Worm (Caenorhabditis elegans) whole organism, early embryonic: Measurements from ENCODE around the gene C14C6.8.

ENCODE experiments used
- B0310.2 ChIP-seq: sonication (generic microtip); optimal IDR thresholded peaks from 2 replicates; lab custom pipeline; 2016; ENCODE audit warnings: mild to moderate bottlenecking, missing genetic modification characterization, missing compliant biosample characterization
- F13C5.2 ChIP-seq: sonication (generic microtip); optimal IDR thresholded peaks from 2 replicates; lab custom pipeline; 2017; ENCODE audit warnings: mild to moderate bottlenecking, missing genetic modification characterization, inconsistent platforms, missing compliant biosample characterization
- aly-1 ChIP-seq: sonication (generic microtip); optimal IDR thresholded peaks from 2 replicates; lab custom pipeline; 2016; ENCODE audit warnings: missing genetic modification characterization, missing compliant biosample characterization
- ama-1 ChIP-seq: fragments of 150-350 bp; optimal IDR thresholded peaks from 2 replicates; lab custom pipeline; 2014
- ceh-13 ChIP-seq: fragments of 200-800 bp; sonication (Bioruptor generic); optimal IDR thresholded peaks from 2 replicates; lab custom pipeline; 2018; ENCODE audit warnings: mild to moderate bottlenecking, missing genetic modification characterization, missing compliant biosample characterization
- ceh-36 ChIP-seq: sonication (generic microtip); optimal IDR thresholded peaks from 2 replicates; lab custom pipeline; 2016; ENCODE audit warnings: missing genetic modification characterization, inconsistent platforms, missing compliant biosample characterization
- ets-7 ChIP-seq: sonication (generic microtip); optimal IDR thresholded peaks from 2 replicates; lab custom pipeline; 2016; ENCODE audit warnings: missing genotype, missing genetic modification characterization, missing compliant biosample characterization
- flt-1 ChIP-seq: fragments of 200-800 bp; sonication (Bioruptor generic); IDR thresholded peaks from 2 replicates; pipeline ENCODE4 v1.3.6; 2022; ENCODE audit warnings: missing genetic modification characterization, missing compliant biosample characterization
- hmbx-1 ChIP-seq: sonication (generic microtip); optimal IDR thresholded peaks from 2 replicates; lab custom pipeline; 2016; ENCODE audit warnings: mild to moderate bottlenecking, missing genetic modification characterization, missing compliant biosample characterization
- hmg-4 ChIP-seq: fragments of 200-800 bp; sonication (Bioruptor generic); optimal IDR thresholded peaks from 2 replicates; lab custom pipeline; 2018; ENCODE audit warnings: mild to moderate bottlenecking, missing genetic modification characterization, missing compliant biosample characterization
- hnd-1 ChIP-seq: sonication (generic microtip); optimal IDR thresholded peaks from 2 replicates; lab custom pipeline; 2016; ENCODE audit warnings: missing genetic modification characterization, missing compliant biosample characterization
- pes-1 ChIP-seq: fragments of 200-800 bp; sonication (Bioruptor generic); IDR thresholded peaks from 2 replicates; pipeline ENCODE4 v1.3.6; 2022; ENCODE audit warnings: missing genetic modification reagents, missing genetic modification characterization, missing compliant biosample characterization
- scrt-1 ChIP-seq: fragments of 200-800 bp; sonication (Bioruptor generic); IDR thresholded peaks from 2 replicates; pipeline ENCODE4 v1.3.6; 2022; ENCODE audit warnings: missing genetic modification characterization, missing compliant biosample characterization
- sea-1 ChIP-seq: fragments of 200-800 bp; sonication (Bioruptor generic); conservative IDR thresholded peaks from 2 replicates; pipeline ENCODE4 v1.3.6; 2022; ENCODE audit warnings: missing genetic modification characterization, missing compliant biosample characterization
- tbx-11 ChIP-seq: fragments of 200-800 bp; sonication (Bioruptor generic); IDR thresholded peaks from 2 replicates; pipeline ENCODE4 v1.3.6; 2022; ENCODE audit warnings: missing genetic modification characterization, missing compliant biosample characterization
- tbx-37 ChIP-seq: fragments of 200-800 bp; sonication (Bioruptor generic); conservative IDR thresholded peaks from 2 replicates; pipeline ENCODE4 v1.3.6; 2022; ENCODE audit warnings: missing genetic modification reagents, missing genetic modification characterization, missing compliant biosample characterization
- tra-4 ChIP-seq: sonication (generic microtip); optimal IDR thresholded peaks from 2 replicates; lab custom pipeline; 2017; ENCODE audit warnings: missing genetic modification characterization, missing compliant biosample characterization

The C14C6.8 gene

ce11 chrV:590182-590581, 37.2 kb upstream of the C14C6.8 start, which contains the start of gene ZK488.6:
Gene ZK488.6, plus strand, starts transcription at chrV:590482.
- TF ChIP-seq sea-1 (GFP tag; lab: Robert Waterston, UW) (no peak), ceh-36 (tag; lab: Kevin White, UChicago) (no peak), tbx-37 (GFP tag; lab: Robert Waterston, UW) (no peak), tbx-11 (no peak), B0310.2 (tag; lab: Kevin White, UChicago) (no peak), hmg-4 (GFP tag; lab: Kevin White, UChicago) (no peak), aly-1 (tag; lab: Kevin White, UChicago) (no peak), flt-1 (GFP tag; lab: Robert Waterston, UW) (no peak), ets-7 (tag; lab: Kevin White, UChicago) (no peak), scrt-1 (GFP tag; lab: Robert Waterston, UW) (no peak), pes-1 (GFP tag; lab: Robert Waterston, UW) (no peak), F13C5.2 (no peak), ama-1 (lab: Kevin White, UChicago) (no peak), hmbx-1 (tag; lab: Kevin White, UChicago) (no peak)

DNA sequence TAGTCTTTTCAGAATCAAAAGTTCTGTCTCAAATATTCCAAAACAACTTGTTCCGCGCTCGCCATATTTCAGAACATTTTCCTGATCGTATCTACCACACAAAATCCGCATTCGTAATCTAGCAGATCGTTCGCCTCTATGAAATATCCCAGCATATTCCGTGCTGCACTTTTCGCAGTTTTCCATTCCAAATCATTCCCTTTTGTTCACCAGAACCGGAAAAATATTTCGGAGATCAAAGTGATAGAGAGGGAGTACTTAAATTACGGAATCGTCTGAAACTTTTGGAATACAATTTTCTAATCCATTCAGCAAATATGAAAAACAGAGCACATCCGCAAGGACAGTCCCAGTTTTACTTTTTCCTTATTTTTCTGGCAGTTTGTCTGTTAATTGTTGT, 34.9 kb upstream of the C14C6.8 start, which contains the start of gene K06H6.1:
TSS of gene K06H6.1 (plus strand) at position 301 of the 400 bp plus-strand sequence.
- TF ChIP-seq tra-4 (tag; lab: Kevin White, UChicago), result no peak
- no peak for TF ChIP-seq pes-1 (GFP tag; lab: Robert Waterston, UW)
- no peak for TF ChIP-seq F13C5.2
- TF ChIP-seq aly-1 (tag; lab: Kevin White, UChicago), result no peak
- no peak for TF ChIP-seq scrt-1 (GFP tag; lab: Robert Waterston, UW)
- no peak for TF ChIP-seq ceh-36 (tag; lab: Kevin White, UChicago)
- TF ChIP-seq tbx-11, result no peak

- TF ChIP-seq tbx-37 (GFP tag; lab: Robert Waterston, UW), result no peak
- no peak for TF ChIP-seq F13C5.2
- TF ChIP-seq sea-1 (GFP tag; lab: Robert Waterston, UW), result no peak
- no peak for TF ChIP-seq hnd-1 (tag; lab: Kevin White, UChicago)
- TF ChIP-seq aly-1 (tag; lab: Kevin White, UChicago), result no peak
- TF ChIP-seq tra-4 (tag; lab: Kevin White, UChicago), result no peak
- TF ChIP-seq hmbx-1 (tag; lab: Kevin White, UChicago), result no peak
- TF ChIP-seq tbx-11, result no peak
- TF ChIP-seq pes-1 (GFP tag; lab: Robert Waterston, UW), result no peak
- no peak for TF ChIP-seq B0310.2 (tag; lab: Kevin White, UChicago)
- no peak for TF ChIP-seq flt-1 (GFP tag; lab: Robert Waterston, UW)
- TF ChIP-seq ceh-13 (GFP tag; lab: Kevin White, UChicago), result no peak
- no peak for TF ChIP-seq ama-1 (lab: Kevin White, UChicago)
- no peak for TF ChIP-seq scrt-1 (GFP tag; lab: Robert Waterston, UW)
Observed at ce11 chrV:585472-585871, 32.5 kb upstream of the C14C6.8 start, which contains the start of gene K06H6.2. Gene K06H6.2, plus strand, starts transcription at chrV:585772.

DNA sequence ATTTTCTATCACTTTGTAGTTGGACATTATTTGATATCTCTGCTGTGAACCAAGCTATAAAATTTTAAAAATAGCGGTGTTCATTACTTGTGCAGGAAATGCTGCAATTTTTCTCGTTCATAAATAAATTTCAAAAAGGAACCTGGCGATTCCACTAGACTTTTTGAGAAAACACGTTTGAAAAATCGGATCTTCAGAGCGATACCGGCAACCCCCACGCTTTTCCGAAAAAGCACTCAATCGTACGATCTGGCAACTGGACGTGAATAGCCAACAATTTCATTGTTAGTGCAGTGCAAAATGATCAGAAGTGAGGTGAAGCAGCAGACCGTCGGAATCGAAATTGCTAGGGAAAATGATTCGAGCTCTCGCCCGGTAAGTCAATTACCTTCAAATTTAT, 28.6 kb upstream of the C14C6.8 start, which contains the start of gene nstp-7:
TSS of gene nstp-7 (plus strand) at position 301 of the 400 bp plus-strand sequence.
- TF ChIP-seq ama-1 (lab: Kevin White, UChicago) (no peak), scrt-1 (GFP tag; lab: Robert Waterston, UW) (no peak), tbx-11 (no peak), tra-4 (tag; lab: Kevin White, UChicago) (no peak), tbx-37 (GFP tag; lab: Robert Waterston, UW) (no peak), hmg-4 (GFP tag; lab: Kevin White, UChicago) (no peak), sea-1 (GFP tag; lab: Robert Waterston, UW) (no peak), ceh-36 (tag; lab: Kevin White, UChicago) (no peak)

- no peak for TF ChIP-seq F13C5.2
- no peak for TF ChIP-seq pes-1 (GFP tag; lab: Robert Waterston, UW)
- no peak for TF ChIP-seq ets-7 (tag; lab: Kevin White, UChicago)
- no peak for TF ChIP-seq hmg-4 (GFP tag; lab: Kevin White, UChicago)
- no peak for TF ChIP-seq tbx-11
- TF ChIP-seq ceh-13 (GFP tag; lab: Kevin White, UChicago), result no peak
- no peak for TF ChIP-seq flt-1 (GFP tag; lab: Robert Waterston, UW)
- no peak for TF ChIP-seq ama-1 (lab: Kevin White, UChicago)
- TF ChIP-seq scrt-1 (GFP tag; lab: Robert Waterston, UW), result no peak
- TF ChIP-seq tbx-37 (GFP tag; lab: Robert Waterston, UW), result no peak
- TF ChIP-seq ceh-36 (tag; lab: Kevin White, UChicago), result no peak
- no peak for TF ChIP-seq aly-1 (tag; lab: Kevin White, UChicago)
- TF ChIP-seq tra-4 (tag; lab: Kevin White, UChicago), result no peak
- no peak for TF ChIP-seq B0310.2 (tag; lab: Kevin White, UChicago)
- TF ChIP-seq hmbx-1 (tag; lab: Kevin White, UChicago), result no peak
- TF ChIP-seq hnd-1 (tag; lab: Kevin White, UChicago), result no peak
- TF ChIP-seq sea-1 (GFP tag; lab: Robert Waterston, UW), result no peak
Observed at ce11 chrV:578977-579376, 26.0 kb upstream of the C14C6.8 start, which contains the start of gene K06H6.4. Gene K06H6.4, plus strand, starts transcription at chrV:579277.

ce11 chrV:576918-577317, 24.0 kb upstream of the C14C6.8 start:
- no peak for TF ChIP-seq tbx-37 (GFP tag; lab: Robert Waterston, UW)

DNA sequence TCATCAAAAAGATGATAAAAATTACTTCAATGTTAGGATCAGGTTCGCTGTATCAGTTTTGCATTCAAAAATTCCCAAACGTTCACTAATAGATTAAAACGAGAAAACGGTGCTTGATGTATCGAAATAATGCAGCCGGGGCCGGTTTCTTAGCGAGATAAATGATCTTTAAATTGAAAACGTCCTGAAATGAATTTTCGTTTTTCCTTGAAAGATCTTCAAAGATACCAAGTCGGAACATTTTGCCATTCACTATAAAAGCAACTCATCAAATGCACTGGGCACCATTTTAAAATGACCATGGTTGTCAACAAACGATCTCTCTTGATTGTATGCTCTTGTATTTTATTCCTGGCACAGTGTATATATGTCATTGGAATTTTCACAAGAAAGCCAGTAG, 23.1 kb upstream of the C14C6.8 start, which contains the start of gene K06H6.5:
TSS of gene K06H6.5 (plus strand) at position 301 of the 400 bp plus-strand sequence.
- TF ChIP-seq scrt-1 (GFP tag; lab: Robert Waterston, UW) (no peak), tbx-11 (no peak), flt-1 (GFP tag; lab: Robert Waterston, UW) (no peak), hmbx-1 (tag; lab: Kevin White, UChicago) (no peak), tbx-37 (GFP tag; lab: Robert Waterston, UW) (no peak), tra-4 (tag; lab: Kevin White, UChicago) (no peak), ceh-13 (GFP tag; lab: Kevin White, UChicago) (no peak)
